Worm (Caenorhabditis elegans): ENCODE results near the gene F20C5.5.

Gene F20C5.5

DNA sequence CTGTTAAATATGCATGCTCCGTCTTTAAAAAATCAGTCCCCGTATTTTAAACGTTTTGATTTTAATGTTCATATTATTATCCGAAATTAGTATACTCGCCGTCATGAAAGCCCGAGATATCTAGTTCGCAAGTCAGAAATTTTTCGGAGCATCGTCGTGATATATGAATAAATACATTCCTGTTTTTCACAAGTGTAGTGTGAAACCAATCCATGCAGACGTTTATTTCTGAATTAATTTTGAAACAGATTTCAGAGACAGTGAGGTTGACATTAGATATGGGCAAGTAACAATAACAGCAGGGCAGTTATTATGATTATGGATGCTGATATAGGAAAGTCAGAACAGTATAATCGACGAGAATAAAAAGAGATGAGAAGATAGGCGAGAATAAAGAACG is 16.9 kb downstream of the F20C5.5 start:
- TF ChIP-seq ztf-16 (tag; optimal IDR thresholded peaks at IDR 0.05), result no peak
- TF ChIP-seq odd-2 (tag; optimal IDR thresholded peaks at IDR 0.05), result no peak
- no peak for TF ChIP-seq mec-3 (tag; optimal IDR thresholded peaks at IDR 0.05; ENCODE audit: borderline replicate concordance)
- no peak for TF ChIP-seq T23F11.4 (GFP tag; optimal IDR thresholded peaks at IDR 0.05)
- TF ChIP-seq nhr-11 (tag; optimal IDR thresholded peaks at IDR 0.05), result no peak
- no peak for TF ChIP-seq unc-3 (GFP tag; conservative IDR thresholded peaks at IDR 0.05)
- TF ChIP-seq unc-3 (tag; optimal IDR thresholded peaks at IDR 0.05), result no peak
- TF ChIP-seq elt-4 (tag; optimal IDR thresholded peaks at IDR 0.05), result no peak
- TF ChIP-seq sox-2 (GFP tag; IDR thresholded peaks at IDR 0.05), result no peak
- no peak for TF ChIP-seq sox-4 (tag; optimal IDR thresholded peaks at IDR 0.05)
- TF ChIP-seq ceh-45 (GFP tag; IDR thresholded peaks at IDR 0.05), result no peak
- no peak for TF ChIP-seq che-1 (tag; optimal IDR thresholded peaks at IDR 0.05)
- no peak for TF ChIP-seq unc-42 (tag; optimal IDR thresholded peaks at IDR 0.05)

DNA sequence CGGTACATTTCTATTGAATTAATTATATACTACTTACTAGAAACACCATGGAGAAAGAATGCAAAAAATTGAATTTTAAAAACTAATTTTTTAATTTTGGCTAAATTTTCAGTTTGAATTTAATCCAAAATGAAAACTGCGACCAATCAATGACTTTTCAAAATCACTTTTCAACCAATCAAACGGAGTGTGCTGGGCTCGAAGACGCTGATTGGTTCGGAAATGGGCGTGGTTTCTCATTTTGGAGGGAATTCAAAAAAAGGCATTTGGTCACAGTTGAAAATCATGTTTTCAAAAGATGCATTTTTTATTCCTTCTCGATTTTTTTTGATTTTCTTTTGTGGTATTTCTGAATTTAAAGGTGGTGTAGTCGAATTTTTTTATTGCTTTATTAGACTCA is 20.5 kb downstream of the F20C5.5 start:
- TF ChIP-seq nfya-1 (tag; optimal IDR thresholded peaks at IDR 0.05), result peak; percentile 73
- no peak for TF ChIP-seq zip-5 (tag; optimal IDR thresholded peaks at IDR 0.05)
- no peak for TF ChIP-seq dve-1 (tag; optimal IDR thresholded peaks at IDR 0.05)

DNA sequence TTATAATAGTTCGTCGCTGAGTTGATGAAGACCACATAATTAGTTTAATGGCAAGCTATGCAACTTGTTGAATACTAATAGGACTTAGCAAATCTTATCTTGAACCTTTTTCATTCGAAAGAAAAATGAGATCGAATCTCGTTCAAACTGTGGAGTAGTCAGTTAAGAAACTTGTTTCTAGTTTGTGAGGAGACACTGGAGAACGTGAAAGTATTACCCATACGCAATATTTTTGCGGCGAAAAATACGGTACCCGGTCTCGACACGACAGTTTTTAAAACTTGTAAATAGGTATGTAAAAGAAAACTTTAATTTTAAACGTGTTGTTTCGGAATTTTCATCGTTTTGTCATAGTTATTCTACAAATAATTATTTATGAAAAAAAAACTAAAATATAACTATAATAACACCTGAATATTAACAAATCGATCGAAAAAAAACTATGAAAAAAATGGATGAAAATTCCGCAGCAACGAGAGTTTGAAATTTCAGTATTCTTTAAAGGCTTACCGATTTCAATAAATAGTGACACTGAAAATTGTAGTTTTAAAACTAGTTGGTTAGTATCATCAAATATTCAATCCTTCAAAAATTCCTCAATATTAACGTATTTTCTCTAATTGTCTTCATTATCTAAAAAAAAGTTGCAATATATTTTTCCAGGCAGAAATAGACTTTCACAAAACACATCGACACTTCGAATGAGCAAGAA is 23.7 kb downstream of the F20C5.5 start, which contains the start of the genes F20C5.7 and parg-1:
Gene F20C5.7 (minus strand): TSS at position 101 of the 712 bp plus-strand sequence.
Gene parg-1 (plus strand): TSS at position 662 of the 712 bp plus-strand sequence.
- TF ChIP-seq ceh-31 (tag; optimal IDR thresholded peaks at IDR 0.05) (no peak), ahr-1 (tag; optimal IDR thresholded peaks at IDR 0.05) (no peak), ceh-6 (GFP tag; optimal IDR thresholded peaks at IDR 0.05) (no peak), T23F11.4 (GFP tag; optimal IDR thresholded peaks at IDR 0.05) (no peak), ref-2 (tag; optimal IDR thresholded peaks at IDR 0.05) (no peak), hlh-6 (tag; optimal IDR thresholded peaks at IDR 0.05) (no peak), unc-86 (tag; optimal IDR thresholded peaks at IDR 0.05) (no peak), pha-2 (tag; optimal IDR thresholded peaks at IDR 0.05) (no peak), K02D7.2 (tag; optimal IDR thresholded peaks at IDR 0.05) (no peak), elt-4 (tag; optimal IDR thresholded peaks at IDR 0.05) (no peak), sox-4 (tag; optimal IDR thresholded peaks at IDR 0.05) (no peak), syd-9 (tag; optimal IDR thresholded peaks at IDR 0.05) (no peak), mec-3 (tag; optimal IDR thresholded peaks at IDR 0.05; ENCODE audit: borderline replicate concordance) (no peak), fkh-6 (tag; optimal IDR thresholded peaks at IDR 0.05) (no peak), pag-3 (tag; optimal IDR thresholded peaks at IDR 0.05; ENCODE audit: borderline replicate concordance) (no peak), hlh-15 (tag; optimal IDR thresholded peaks at IDR 0.05) (no peak), tbx-2 (tag; optimal IDR thresholded peaks at IDR 0.05) (no peak), npax-4 (tag; optimal IDR thresholded peaks at IDR 0.05) (no peak)

DNA sequence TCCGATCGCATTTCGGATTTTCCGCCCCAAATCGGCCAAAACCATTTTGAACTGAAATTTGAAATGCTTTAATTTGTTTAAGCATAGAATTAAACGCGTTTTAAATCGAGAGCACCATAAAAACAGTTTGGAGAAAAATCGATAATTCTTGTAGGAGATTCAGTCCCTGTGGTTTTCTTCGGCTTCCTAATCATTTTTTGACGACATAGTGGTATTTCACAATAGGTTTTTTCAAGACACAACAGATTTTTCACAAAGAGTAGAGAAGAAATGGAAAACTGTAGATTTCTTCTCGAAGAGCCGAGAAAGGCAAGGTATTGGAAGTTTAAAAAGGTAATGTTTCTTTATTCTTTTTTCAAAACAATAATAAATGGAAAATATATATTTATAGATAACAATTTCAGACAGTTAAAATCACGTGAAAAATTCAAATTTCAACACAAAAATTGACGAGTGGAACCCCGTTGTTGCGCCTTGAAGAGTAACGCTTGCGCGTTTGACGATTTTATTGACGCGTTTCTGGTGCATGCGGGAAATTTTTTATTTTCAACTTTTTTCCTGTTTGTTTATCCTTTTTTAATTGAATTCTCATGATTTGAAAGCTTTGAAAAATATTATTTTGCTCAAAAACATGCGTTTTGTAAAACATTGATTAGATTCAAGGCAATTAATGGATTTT is 25.6 kb downstream of the F20C5.5 start, which contains the start of gene F21D5.7:
Gene F21D5.7 (minus strand): TSS at position 51 of the 679 bp plus-strand sequence.
- TF ChIP-seq fkh-6 (tag; optimal IDR thresholded peaks at IDR 0.05), result no peak
- TF ChIP-seq unc-42 (tag; optimal IDR thresholded peaks at IDR 0.05), result peak; percentile 6
- TF ChIP-seq hlh-8 (tag; optimal IDR thresholded peaks at IDR 0.05), result no peak
- no peak for TF ChIP-seq Y22D7AL.16 (tag; optimal IDR thresholded peaks at IDR 0.05)
- no peak for TF ChIP-seq pha-2 (tag; optimal IDR thresholded peaks at IDR 0.05)
- TF ChIP-seq hlh-30 (tag; optimal IDR thresholded peaks at IDR 0.05; ENCODE audit: insufficient read depth), result peak; percentile 38
- no peak for TF ChIP-seq ceh-14 (tag; optimal IDR thresholded peaks at IDR 0.05)
- TF ChIP-seq odd-2 (tag; optimal IDR thresholded peaks at IDR 0.05), result no peak
- TF ChIP-seq unc-86 (tag; optimal IDR thresholded peaks at IDR 0.05), result no peak
- TF ChIP-seq zip-5 (tag; optimal IDR thresholded peaks at IDR 0.05), result no peak
- TF ChIP-seq C08G9.2 (tag; optimal IDR thresholded peaks at IDR 0.05), result no peak
- no peak for TF ChIP-seq rnt-1 (tag; optimal IDR thresholded peaks at IDR 0.05)
- peak; percentile 46 for TF ChIP-seq nfya-1 (tag; optimal IDR thresholded peaks at IDR 0.05)
- no peak for TF ChIP-seq ceh-2 (tag; optimal IDR thresholded peaks at IDR 0.05)
- TF ChIP-seq ets-4 (tag; optimal IDR thresholded peaks at IDR 0.05), result peak; percentile 6
- TF ChIP-seq ceh-34 (tag; optimal IDR thresholded peaks at IDR 0.05), result no peak
- no peak for TF ChIP-seq gmeb-2 (tag; optimal IDR thresholded peaks at IDR 0.05)

Measured in whole organism, late embryonic.